Worm (Caenorhabditis elegans) whole organism, L2 larva: ENCODE data around the gene ikke-1.

Experiments
- C34F6.9 ChIP-seq: fragments of 150-350 bp; optimal IDR thresholded peaks from 2 replicates; lab custom pipeline; 2014; ENCODE audit warnings: missing biosample characterization, missing genetic modification characterization
- R02D3.7 ChIP-seq: fragments of 150-350 bp; optimal IDR thresholded peaks from 2 replicates; lab custom pipeline; 2014; ENCODE audit warnings: missing biosample characterization, missing genetic modification characterization
- Y55F3AM.14 ChIP-seq: fragments of 200-800 bp; sonication (Bioruptor generic); optimal IDR thresholded peaks from 2 replicates; lab custom pipeline; 2018; ENCODE audit warnings: mild to moderate bottlenecking, missing genetic modification characterization, missing compliant biosample characterization
- alr-1 ChIP-seq: fragments of 150-350 bp; optimal IDR thresholded peaks from 2 replicates; lab custom pipeline; 2014; ENCODE audit warnings: missing biosample characterization, missing genetic modification characterization
- aly-2 ChIP-seq: fragments of 150-350 bp; optimal IDR thresholded peaks from 2 replicates; lab custom pipeline; 2014; ENCODE audit warnings: missing biosample characterization, missing genetic modification characterization
- blmp-1 ChIP-seq: sonication (generic microtip); optimal IDR thresholded peaks from 2 replicates; lab custom pipeline; 2017; ENCODE audit warnings: missing genetic modification characterization, mild to moderate bottlenecking, missing compliant biosample characterization, antibody characterized with exemption, moderate library complexity; ENCODE audit not compliant: insufficient read depth
- ceh-16 ChIP-seq: fragments of 150-350 bp; optimal IDR thresholded peaks from 2 replicates; lab custom pipeline; 2014; ENCODE audit warnings: missing biosample characterization, missing genetic modification characterization
- ceh-82 ChIP-seq: fragments of 150-350 bp; optimal IDR thresholded peaks from 2 replicates; lab custom pipeline; 2014; ENCODE audit warnings: missing biosample characterization, missing genetic modification characterization
- crh-2 ChIP-seq: sonication (generic microtip); optimal IDR thresholded peaks from 2 replicates; lab custom pipeline; 2017; ENCODE audit warnings: missing biosample characterization, missing genetic modification characterization
- elt-1 ChIP-seq: fragments of 150-350 bp; optimal IDR thresholded peaks from 2 replicates; lab custom pipeline; 2014; ENCODE audit warnings: missing biosample characterization, missing genetic modification characterization
- elt-3 ChIP-seq: sonication (generic microtip); optimal IDR thresholded peaks from 2 replicates; lab custom pipeline; 2017; ENCODE audit warnings: missing biosample characterization, missing genetic modification characterization
- fos-1 ChIP-seq: fragments of 150-350 bp; optimal IDR thresholded peaks from 2 replicates; lab custom pipeline; 2014; ENCODE audit warnings: missing biosample characterization, missing genetic modification characterization
- gmeb-1 ChIP-seq: fragments of 150-350 bp; optimal IDR thresholded peaks from 2 replicates; lab custom pipeline; 2014; ENCODE audit warnings: missing biosample characterization, missing genetic modification characterization
- lin-11 ChIP-seq: fragments of 150-350 bp; sonication (generic microtip); optimal IDR thresholded peaks from 2 replicates; lab custom pipeline; 2014; ENCODE audit warnings: missing biosample characterization, missing genetic modification characterization, inconsistent platforms, mixed read lengths
- lin-13 ChIP-seq: fragments of 150-350 bp; optimal IDR thresholded peaks from 2 replicates; lab custom pipeline; 2014; ENCODE audit warnings: missing biosample characterization, missing genetic modification reagents, missing genetic modification characterization
- lin-39 ChIP-seq: fragments of 150-350 bp; optimal IDR thresholded peaks from 2 replicates; lab custom pipeline; 2014; ENCODE audit warnings: missing biosample characterization, missing genetic modification reagents, missing genetic modification characterization
- lsy-2 ChIP-seq, 2 experiments: fragments of 150-350 bp in 1 of 2; sonication (generic microtip) in 1 of 2; optimal IDR thresholded peaks; 2 replicates each; lab custom pipeline; 2014 to 2017; ENCODE audit warnings: missing biosample characterization in 2 of 2, missing genetic modification characterization in 2 of 2
- mab-5 ChIP-seq: fragments of 150-350 bp; optimal IDR thresholded peaks from 2 replicates; lab custom pipeline; 2014; ENCODE audit warnings: missing biosample characterization, missing genetic modification characterization
- mdl-1 ChIP-seq, 2 experiments: fragments of 150-350 bp in 1 of 2; sonication (generic microtip) in 1 of 2; optimal IDR thresholded peaks; 2 replicates each; lab custom pipeline; 2017; ENCODE audit warnings: missing biosample characterization in 2 of 2, missing genetic modification characterization in 2 of 2
- nhr-10 ChIP-seq: sonication (generic microtip); optimal IDR thresholded peaks from 2 replicates; lab custom pipeline; 2017; ENCODE audit warnings: missing biosample characterization, missing genetic modification characterization
- nhr-11 ChIP-seq: fragments of 150-350 bp; optimal IDR thresholded peaks from 2 replicates; lab custom pipeline; 2014; ENCODE audit warnings: missing biosample characterization, missing genetic modification characterization
- nhr-12 ChIP-seq: fragments of 150-350 bp; optimal IDR thresholded peaks from 2 replicates; lab custom pipeline; 2014; ENCODE audit warnings: missing biosample characterization, missing genetic modification characterization
- nhr-129 ChIP-seq: fragments of 150-350 bp; optimal IDR thresholded peaks from 2 replicates; lab custom pipeline; 2014; ENCODE audit warnings: missing biosample characterization, missing genetic modification characterization
- nhr-21 ChIP-seq: fragments of 150-350 bp; optimal IDR thresholded peaks from 2 replicates; lab custom pipeline; 2014; ENCODE audit warnings: missing biosample characterization, missing genetic modification characterization
- nhr-23 ChIP-seq: fragments of 150-350 bp; optimal IDR thresholded peaks from 2 replicates; lab custom pipeline; 2014; ENCODE audit warnings: missing biosample characterization, missing genetic modification reagents, missing genetic modification characterization
- nhr-237 ChIP-seq: fragments of 150-350 bp; optimal IDR thresholded peaks from 2 replicates; lab custom pipeline; 2014; ENCODE audit warnings: missing biosample characterization, missing genetic modification characterization
- nhr-25 ChIP-seq: fragments of 150-350 bp; sonication (generic microtip); optimal IDR thresholded peaks from 3 replicates; lab custom pipeline; 2014; ENCODE audit warnings: missing biosample characterization, missing genetic modification characterization
- nhr-6 ChIP-seq: fragments of 150-350 bp; optimal IDR thresholded peaks from 2 replicates; lab custom pipeline; 2014; ENCODE audit warnings: missing biosample characterization, missing genetic modification characterization
- nhr-77 ChIP-seq: fragments of 150-350 bp; optimal IDR thresholded peaks from 2 replicates; lab custom pipeline; 2014; ENCODE audit warnings: missing biosample characterization, missing genetic modification characterization
- peb-1 ChIP-seq: fragments of 150-350 bp; optimal IDR thresholded peaks from 2 replicates; lab custom pipeline; 2014; ENCODE audit warnings: missing biosample characterization, missing genetic modification characterization
- sem-4 ChIP-seq: fragments of 150-350 bp; optimal IDR thresholded peaks from 2 replicates; lab custom pipeline; 2014; ENCODE audit warnings: missing biosample characterization, missing genetic modification reagents, missing genetic modification characterization
- skn-1 ChIP-seq: sonication (generic microtip); optimal IDR thresholded peaks from 2 replicates; lab custom pipeline; 2017; ENCODE audit warnings: missing biosample characterization, missing genetic modification characterization
- sma-3 ChIP-seq: sonication (generic microtip); optimal IDR thresholded peaks from 2 replicates; lab custom pipeline; 2016; ENCODE audit warnings: missing genetic modification reagents, missing genetic modification characterization, missing compliant biosample characterization
- sma-9 ChIP-seq, 2 experiments: fragments of 150-350 bp in 1 of 2; sonication (generic microtip) in 1 of 2; optimal IDR thresholded peaks; 2 replicates each; lab custom pipeline; 2014 to 2016; ENCODE audit warnings: missing genetic modification characterization in 2 of 2, mild to moderate bottlenecking in 1 of 2, missing biosample characterization in 1 of 2, missing compliant biosample characterization in 1 of 2, missing genetic modification reagents in 1 of 2, moderate library complexity in 1 of 2
- snpc-4 ChIP-seq: fragments of 150-350 bp; optimal IDR thresholded peaks from 2 replicates; lab custom pipeline; 2014; ENCODE audit warnings: missing biosample characterization, missing genetic modification characterization
- unc-39 ChIP-seq: fragments of 150-350 bp; optimal IDR thresholded peaks from 2 replicates; lab custom pipeline; 2014; ENCODE audit warnings: missing biosample characterization, missing genetic modification characterization
- unc-55 ChIP-seq: fragments of 150-350 bp; sonication (generic microtip); optimal IDR thresholded peaks from 3 replicates; lab custom pipeline; 2014; ENCODE audit warnings: missing biosample characterization, missing genetic modification reagents, missing genetic modification characterization
- unc-62 ChIP-seq: fragments of 150-350 bp; optimal IDR thresholded peaks from 2 replicates; lab custom pipeline; 2014; ENCODE audit warnings: missing biosample characterization, missing genetic modification reagents, missing genetic modification characterization
- zag-1 ChIP-seq: fragments of 150-350 bp; optimal IDR thresholded peaks from 2 replicates; lab custom pipeline; 2014; ENCODE audit warnings: missing biosample characterization, missing genetic modification characterization
- ztf-1 ChIP-seq: fragments of 200-800 bp; sonication (Bioruptor generic); conservative IDR thresholded peaks from 2 replicates; pipeline ENCODE4 v1.3.6; 2022; ENCODE audit warnings: missing genetic modification characterization, missing compliant biosample characterization
- ztf-11 ChIP-seq: sonication (generic microtip); optimal IDR thresholded peaks from 2 replicates; lab custom pipeline; 2017; ENCODE audit warnings: missing biosample characterization, missing genetic modification characterization
- ztf-4 ChIP-seq: fragments of 150-350 bp; optimal IDR thresholded peaks from 2 replicates; lab custom pipeline; 2014; ENCODE audit warnings: missing biosample characterization, missing genetic modification characterization

The ikke-1 gene

DNA sequence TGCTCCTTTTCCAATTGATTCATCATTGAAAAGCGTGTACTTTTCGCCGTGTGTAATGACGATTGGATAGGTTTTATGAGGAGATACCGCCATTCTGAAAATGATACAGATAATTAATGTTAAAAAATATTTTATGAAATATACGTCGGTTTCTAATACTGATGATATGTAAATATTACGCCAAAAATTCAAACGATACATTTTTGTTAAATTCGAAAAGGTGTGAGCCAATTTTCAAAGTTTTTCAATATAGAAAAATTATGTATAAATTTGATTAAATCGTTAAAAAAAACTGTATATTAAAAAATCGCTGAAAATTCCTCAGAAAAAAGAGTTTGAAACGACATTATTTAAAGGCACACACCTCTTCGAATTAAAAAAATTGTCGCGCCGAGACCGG, at the start of gene ikke-1:
ikke-1 (minus strand) TSS at position 101 of the 400 bp plus-strand sequence.
- TF ChIP-seq lin-13 (GFP tag; lab: Kevin White, UChicago): no peak
- no peak for TF ChIP-seq ztf-4 (tag; lab: Kevin White, UChicago)
- no peak for TF ChIP-seq lsy-2 (tag; optimal IDR thresholded peaks at IDR 0.05; lab: Kevin White, UChicago)
- TF ChIP-seq ceh-82 (tag; lab: Kevin White, UChicago): no peak
- TF ChIP-seq nhr-6: no peak
- no peak for TF ChIP-seq ceh-16
- no peak for TF ChIP-seq nhr-77 (tag; lab: Kevin White, UChicago)
- no peak for TF ChIP-seq blmp-1 (tag; lab: Kevin White, UChicago)
- TF ChIP-seq mdl-1 (tag; optimal IDR thresholded peaks at IDR 0.05; lab: Kevin White, UChicago): no peak
- TF ChIP-seq lin-11 (tag; lab: Kevin White, UChicago): no peak
- no peak for TF ChIP-seq ztf-1 (GFP tag; lab: Robert Waterston, UW)

DNA sequence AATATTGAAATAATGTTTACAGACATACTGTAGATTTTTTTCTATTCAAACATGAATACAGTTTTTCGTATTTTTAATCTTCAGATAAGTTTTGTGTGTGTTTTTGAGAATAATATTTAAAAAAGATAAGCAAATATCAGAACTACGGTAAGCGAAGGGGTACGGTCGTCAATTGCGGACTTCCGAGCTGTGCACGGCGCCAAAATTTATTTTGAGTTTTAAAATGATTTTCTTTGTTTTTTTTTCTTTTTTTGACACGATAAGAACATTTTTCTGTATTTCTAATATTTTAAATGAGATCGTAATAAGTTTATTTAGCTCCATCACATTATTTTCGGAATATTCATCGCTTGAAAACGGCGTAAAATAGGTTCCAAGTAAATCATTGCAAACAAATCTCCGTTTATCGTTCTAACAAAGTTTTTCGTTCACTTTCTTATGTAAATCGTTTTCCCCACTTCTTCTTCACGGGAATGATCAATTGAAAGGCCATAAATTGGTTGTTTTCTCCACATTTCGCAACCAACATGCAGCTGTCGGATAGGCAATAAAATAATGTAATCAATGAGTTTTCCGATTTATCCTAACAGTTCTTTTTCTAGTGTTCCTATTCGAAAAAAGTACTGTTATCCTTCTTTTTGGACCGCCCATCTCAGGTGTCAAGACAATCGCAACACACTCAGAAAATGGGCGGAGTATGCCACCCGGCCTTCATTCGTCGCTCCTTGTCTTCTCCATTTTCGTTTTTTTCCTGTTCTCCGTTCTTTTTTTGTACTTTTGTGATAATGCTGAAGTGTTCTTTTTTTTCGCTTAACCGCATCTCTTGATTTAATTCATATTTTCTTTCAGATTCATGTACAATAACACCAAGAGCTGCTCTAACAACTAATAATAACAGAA, 41.1 kb upstream of the ikke-1 start, which contains the start of gene glp-1:
glp-1 (plus strand) TSS at position 850 of the 900 bp plus-strand sequence.
- no peak for TF ChIP-seq lin-11 (tag; lab: Kevin White, UChicago)
- TF ChIP-seq zag-1: no peak
- no peak for TF ChIP-seq nhr-237 (tag; lab: Kevin White, UChicago)
- TF ChIP-seq R02D3.7: no peak
- TF ChIP-seq snpc-4 (tag; lab: Kevin White, UChicago): no peak
- no peak for TF ChIP-seq sma-3 (GFP tag; lab: Kevin White, UChicago)
- TF ChIP-seq unc-62: no peak
- TF ChIP-seq unc-39 (tag; lab: Kevin White, UChicago): no peak
- TF ChIP-seq nhr-77 (tag; lab: Kevin White, UChicago): no peak
- no peak for TF ChIP-seq nhr-10 (tag; lab: Kevin White, UChicago)
- TF ChIP-seq lin-39: no peak
- TF ChIP-seq elt-3 (tag; lab: Kevin White, UChicago): no peak
- TF ChIP-seq nhr-129 (tag; lab: Kevin White, UChicago): no peak

DNA sequence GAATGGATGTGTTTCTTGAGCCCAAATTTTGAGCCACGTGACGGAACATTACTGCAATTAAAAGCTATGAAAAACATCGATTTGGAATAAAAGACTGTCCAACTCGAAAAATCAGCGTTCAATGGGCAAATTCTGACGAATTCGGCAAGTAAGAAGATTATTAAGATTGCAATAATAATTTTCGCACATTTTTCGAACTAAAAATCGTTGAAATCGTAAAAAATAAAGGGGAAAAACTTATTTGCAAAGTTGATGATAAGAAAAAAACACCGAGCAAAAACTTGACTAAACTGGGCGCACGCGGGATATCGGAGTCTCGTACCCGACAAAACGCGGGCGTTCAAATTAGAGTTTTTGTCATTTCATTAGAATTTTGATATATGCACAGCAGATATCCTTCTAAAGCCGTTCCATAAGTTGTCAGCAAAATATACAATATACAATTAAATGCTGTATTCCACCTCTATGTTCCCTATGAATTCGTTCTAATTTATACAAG, 38.9 kb upstream of the ikke-1 start, which contains the start of the genes mccc-2 and mrpl-44:
mccc-2 (minus strand) TSS at position 51 of the 499 bp plus-strand sequence.
mrpl-44 (minus strand) TSS at position 51 of the 499 bp plus-strand sequence.
- no peak for TF ChIP-seq nhr-77 (tag; lab: Kevin White, UChicago)
- peak; percentile 90 for TF ChIP-seq gmeb-1 (tag; lab: Kevin White, UChicago)
- no peak for TF ChIP-seq elt-1 (tag; lab: Kevin White, UChicago)
- TF ChIP-seq C34F6.9 (tag; lab: Kevin White, UChicago): peak; percentile 36
- peak; percentile 7 for TF ChIP-seq fos-1 (tag; lab: Kevin White, UChicago)
- TF ChIP-seq unc-55 (GFP tag; lab: Kevin White, UChicago): peak; percentile 51
- no peak for TF ChIP-seq ceh-82 (tag; lab: Kevin White, UChicago)
- no peak for TF ChIP-seq crh-2
- TF ChIP-seq ztf-11: no peak
- peak in 1 of 2 experiments; percentile 40 for TF ChIP-seq lsy-2 (tag; optimal IDR thresholded peaks at IDR 0.05; lab: Kevin White, UChicago)
- no peak for TF ChIP-seq sma-9 (GFP tag; optimal IDR thresholded peaks at IDR 0.05; lab: Kevin White, UChicago)
- no peak for TF ChIP-seq sma-9 (tag; optimal IDR thresholded peaks at IDR 0.05; lab: Kevin White, UChicago)
- TF ChIP-seq zag-1: no peak
- no peak for TF ChIP-seq sma-3 (GFP tag; lab: Kevin White, UChicago)
- TF ChIP-seq ceh-16: no peak

DNA sequence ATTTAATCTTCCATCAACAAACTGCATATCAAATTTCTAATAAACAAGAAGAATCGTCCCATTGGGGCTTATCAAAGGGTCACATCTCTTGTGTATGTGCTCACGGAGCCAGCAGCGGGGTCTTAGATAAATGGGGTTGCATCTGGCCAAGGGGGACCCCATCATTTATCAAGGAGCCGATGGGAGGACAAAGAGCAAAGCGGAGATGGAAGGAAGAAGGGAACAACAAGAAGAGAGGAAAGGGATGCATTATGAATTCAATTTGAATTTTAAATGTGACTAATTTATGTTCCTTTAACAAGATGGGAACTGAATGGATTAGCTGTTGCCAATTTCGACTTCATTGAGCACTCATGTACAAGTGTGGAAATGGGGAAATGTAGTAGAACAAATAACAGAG, 33.8 kb upstream of the ikke-1 start:
- TF ChIP-seq C34F6.9 (tag; lab: Kevin White, UChicago): peak; percentile 28
- TF ChIP-seq nhr-12: no peak
- no peak for TF ChIP-seq ceh-16
- TF ChIP-seq nhr-129 (tag; lab: Kevin White, UChicago): no peak
- no peak for TF ChIP-seq nhr-77 (tag; lab: Kevin White, UChicago)
- TF ChIP-seq snpc-4 (tag; lab: Kevin White, UChicago): no peak
- TF ChIP-seq alr-1 (tag; lab: Kevin White, UChicago): no peak
- TF ChIP-seq nhr-23 (tag; lab: Kevin White, UChicago): no peak
- TF ChIP-seq nhr-11: no peak
- no peak for TF ChIP-seq sem-4 (tag; lab: Kevin White, UChicago)
- no peak for TF ChIP-seq aly-2 (tag; lab: Kevin White, UChicago)
- peak; percentile 9 for TF ChIP-seq lin-39
- no peak for TF ChIP-seq blmp-1 (tag; lab: Kevin White, UChicago)
- TF ChIP-seq mab-5 (tag; lab: Kevin White, UChicago): peak; percentile 84
- peak; percentile 35 for TF ChIP-seq sma-9 (GFP tag; optimal IDR thresholded peaks at IDR 0.05; lab: Kevin White, UChicago)
- TF ChIP-seq sma-9 (tag; optimal IDR thresholded peaks at IDR 0.05; lab: Kevin White, UChicago): no peak
- no peak for TF ChIP-seq unc-62
- no peak for TF ChIP-seq skn-1 (tag; lab: Kevin White, UChicago)
- no peak for TF ChIP-seq nhr-21 (tag; lab: Kevin White, UChicago)
- no peak for TF ChIP-seq ztf-4 (tag; lab: Kevin White, UChicago)
- TF ChIP-seq nhr-25: no peak
- peak; percentile 42 for TF ChIP-seq zag-1
- no peak for TF ChIP-seq Y55F3AM.14 (GFP tag; lab: Kevin White, UChicago)
- no peak for TF ChIP-seq mdl-1 (tag; optimal IDR thresholded peaks at IDR 0.05; lab: Kevin White, UChicago)
- no peak for TF ChIP-seq nhr-237 (tag; lab: Kevin White, UChicago)
- no peak for TF ChIP-seq peb-1
- no peak for TF ChIP-seq unc-55 (GFP tag; lab: Kevin White, UChicago)
- TF ChIP-seq lin-13 (GFP tag; lab: Kevin White, UChicago): no peak
